Worm (Caenorhabditis elegans) whole organism, early embryonic: ENCODE data around the gene lap-2.

ENCODE experiments used
- F13C5.2 ChIP-seq: sonication (generic microtip); optimal IDR thresholded peaks from 2 replicates; lab custom pipeline; 2017; ENCODE audit warnings: mild to moderate bottlenecking, missing genetic modification characterization, inconsistent platforms, missing compliant biosample characterization
- ama-1 ChIP-seq: fragments of 150-350 bp; optimal IDR thresholded peaks from 2 replicates; lab custom pipeline; 2014
- ets-7 ChIP-seq: sonication (generic microtip); optimal IDR thresholded peaks from 2 replicates; lab custom pipeline; 2016; ENCODE audit warnings: missing genotype, missing genetic modification characterization, missing compliant biosample characterization
- flt-1 ChIP-seq: fragments of 200-800 bp; sonication (Bioruptor generic); IDR thresholded peaks from 2 replicates; pipeline ENCODE4 v1.3.6; 2022; ENCODE audit warnings: missing genetic modification characterization, missing compliant biosample characterization
- hmbx-1 ChIP-seq: sonication (generic microtip); optimal IDR thresholded peaks from 2 replicates; lab custom pipeline; 2016; ENCODE audit warnings: mild to moderate bottlenecking, missing genetic modification characterization, missing compliant biosample characterization
- hmg-4 ChIP-seq: fragments of 200-800 bp; sonication (Bioruptor generic); optimal IDR thresholded peaks from 2 replicates; lab custom pipeline; 2018; ENCODE audit warnings: mild to moderate bottlenecking, missing genetic modification characterization, missing compliant biosample characterization
- hnd-1 ChIP-seq: sonication (generic microtip); optimal IDR thresholded peaks from 2 replicates; lab custom pipeline; 2016; ENCODE audit warnings: missing genetic modification characterization, missing compliant biosample characterization
- pes-1 ChIP-seq: fragments of 200-800 bp; sonication (Bioruptor generic); IDR thresholded peaks from 2 replicates; pipeline ENCODE4 v1.3.6; 2022; ENCODE audit warnings: missing genetic modification reagents, missing genetic modification characterization, missing compliant biosample characterization
- scrt-1 ChIP-seq: fragments of 200-800 bp; sonication (Bioruptor generic); IDR thresholded peaks from 2 replicates; pipeline ENCODE4 v1.3.6; 2022; ENCODE audit warnings: missing genetic modification characterization, missing compliant biosample characterization
- tbx-11 ChIP-seq: fragments of 200-800 bp; sonication (Bioruptor generic); IDR thresholded peaks from 2 replicates; pipeline ENCODE4 v1.3.6; 2022; ENCODE audit warnings: missing genetic modification characterization, missing compliant biosample characterization
- tbx-37 ChIP-seq: fragments of 200-800 bp; sonication (Bioruptor generic); conservative IDR thresholded peaks from 2 replicates; pipeline ENCODE4 v1.3.6; 2022; ENCODE audit warnings: missing genetic modification reagents, missing genetic modification characterization, missing compliant biosample characterization

- no peak for TF ChIP-seq ama-1
- TF ChIP-seq tbx-37: no peak
- no peak for TF ChIP-seq hnd-1
- no peak for TF ChIP-seq hmbx-1 (tag; lab: Kevin White, UChicago)
- TF ChIP-seq flt-1 (GFP tag; lab: Robert Waterston, UW): no peak
- TF ChIP-seq pes-1 (GFP tag; lab: Robert Waterston, UW): no peak
- TF ChIP-seq hmg-4: no peak
- TF ChIP-seq scrt-1 (GFP tag; lab: Robert Waterston, UW): no peak
- TF ChIP-seq F13C5.2 (tag; lab: Kevin White, UChicago): no peak
- TF ChIP-seq ets-7 (tag; lab: Kevin White, UChicago): no peak
- TF ChIP-seq tbx-11: no peak
These were observed 18.3 kb downstream of the lap-2 start, which contains the start of gene F42E8.1 for ce11 chrV:13061836-13062235.
